Fruit fly (Drosophila melanogaster) whole organism, embryonic: ENCODE results near the gene ds.

Source experiments
- CG1024 ChIP-seq: fragments of 200-800 bp; sonication (Bioruptor generic); IDR thresholded peaks from 2 replicates; pipeline ENCODE4 v1.3.6; 2022; ENCODE audit warnings: missing biosample characterization, missing genetic modification characterization
- CG12155 ChIP-seq: fragments of 200-800 bp; sonication (Bioruptor generic); optimal IDR thresholded peaks from 3 replicates; lab custom pipeline; 2016; ENCODE audit warnings: missing biosample characterization, missing genetic modification characterization
- CG1603 ChIP-seq: fragments of 200-800 bp; sonication (Bioruptor generic); optimal IDR thresholded peaks from 2 replicates; lab custom pipeline; 2019; ENCODE audit warnings: missing biosample characterization, mild to moderate bottlenecking, missing genetic modification characterization, moderate library complexity
- CG17359 ChIP-seq: fragments of 200-800 bp; sonication (Bioruptor generic); optimal IDR thresholded peaks from 3 replicates; lab custom pipeline; 2018; ENCODE audit warnings: missing biosample characterization, mild to moderate bottlenecking, missing genetic modification characterization, moderate library complexity
- CG17361 ChIP-seq: fragments of 200-800 bp; sonication (Bioruptor generic); IDR thresholded peaks from 3 replicates; pipeline ENCODE4 v1.3.6; 2022; ENCODE audit warnings: missing biosample characterization, missing genetic modification characterization
- CG1832 ChIP-seq: fragments of 200-800 bp; sonication (Bioruptor generic); optimal IDR thresholded peaks from 2 replicates; lab custom pipeline; 2017; ENCODE audit warnings: missing biosample characterization, mild to moderate bottlenecking, missing genetic modification characterization, inconsistent platforms
- CG18764 ChIP-seq: fragments of 200-800 bp; sonication (Bioruptor generic); optimal IDR thresholded peaks from 3 replicates; lab custom pipeline; 2016; ENCODE audit warnings: missing biosample characterization, missing genetic modification characterization
- CG2199 ChIP-seq: fragments of 200-800 bp; sonication (Bioruptor generic); IDR thresholded peaks from 3 replicates; pipeline ENCODE4 v1.3.6; 2022; ENCODE audit warnings: missing biosample characterization, missing genetic modification characterization
- CG2202 ChIP-seq: fragments of 200-800 bp; sonication (Bioruptor generic); optimal IDR thresholded peaks from 2 replicates; lab custom pipeline; 2018; ENCODE audit warnings: missing biosample characterization, mild to moderate bottlenecking, missing genetic modification characterization
- CG32772 ChIP-seq: fragments of 200-800 bp; sonication (Bioruptor generic); IDR thresholded peaks from 2 replicates; pipeline ENCODE4 v1.3.6; 2022; ENCODE audit warnings: missing biosample characterization, missing genetic modification characterization
- CG3407 ChIP-seq: fragments of 200-800 bp; sonication (Bioruptor generic); optimal IDR thresholded peaks from 2 replicates; lab custom pipeline; 2018; ENCODE audit warnings: missing biosample characterization, mild to moderate bottlenecking, missing genetic modification characterization
- CG4404 ChIP-seq: fragments of 200-800 bp; sonication (Bioruptor generic); IDR thresholded peaks from 2 replicates; pipeline ENCODE4 v1.3.6; 2022; ENCODE audit warnings: missing biosample characterization, missing genetic modification characterization
- CG4424 ChIP-seq: fragments of 200-800 bp; sonication (Bioruptor generic); optimal IDR thresholded peaks from 3 replicates; lab custom pipeline; 2016; ENCODE audit warnings: missing biosample characterization, missing genetic modification characterization
- CG5180 ChIP-seq: fragments of 200-800 bp; sonication (Bioruptor generic); optimal IDR thresholded peaks from 3 replicates; lab custom pipeline; 2017; ENCODE audit warnings: missing biosample characterization, missing genetic modification characterization, mild to moderate bottlenecking, moderate library complexity, missing genetic modification reagents
- CG6683 ChIP-seq: fragments of 200-800 bp; sonication (Bioruptor generic); optimal IDR thresholded peaks from 2 replicates; lab custom pipeline; 2017; ENCODE audit warnings: missing biosample characterization, mild to moderate bottlenecking, missing genetic modification characterization, missing genetic modification reagents
- CG7271 ChIP-seq: fragments of 200-800 bp; sonication (Bioruptor generic); optimal IDR thresholded peaks from 2 replicates; lab custom pipeline; 2018; ENCODE audit warnings: missing biosample characterization, mild to moderate bottlenecking, missing genetic modification characterization, moderate library complexity
- CG7786 ChIP-seq: fragments of 200-800 bp; sonication (Bioruptor generic); optimal IDR thresholded peaks from 2 replicates; lab custom pipeline; 2016; ENCODE audit warnings: missing biosample characterization, missing genetic modification characterization
- CG8388 ChIP-seq: fragments of 200-800 bp; sonication (Bioruptor generic); optimal IDR thresholded peaks from 2 replicates; lab custom pipeline; 2019; ENCODE audit warnings: missing biosample characterization, mild to moderate bottlenecking, missing genetic modification characterization, moderate library complexity
- D ChIP-seq, 2 experiments: fragments of 200-800 bp in 1 of 2; fragments of >200 bp in 1 of 2; sonication (Bioruptor generic) in 1 of 2; optimal IDR thresholded peaks; 2 replicates in 1 of 2; 3 replicates in 1 of 2; lab custom pipeline; 2017; ENCODE audit warnings: mild to moderate bottlenecking in 1 of 2, missing biosample characterization in 1 of 2, missing genetic modification characterization in 1 of 2, missing genetic modification reagents in 1 of 2
- Dp ChIP-seq: fragments of 200-800 bp; sonication (Bioruptor generic); optimal IDR thresholded peaks from 2 replicates; lab custom pipeline; 2018; ENCODE audit warnings: missing biosample characterization, mild to moderate bottlenecking, missing genetic modification characterization, moderate library complexity
- Drgx ChIP-seq: fragments of 200-800 bp; sonication (Bioruptor generic); IDR thresholded peaks from 2 replicates; pipeline ENCODE4 v1.3.6; 2022; ENCODE audit warnings: missing biosample characterization, missing genetic modification characterization
- Ets65A ChIP-seq: fragments of 200-800 bp; sonication (Bioruptor generic); peaks from one replicate; lab custom pipeline; 2016; ENCODE audit warnings: missing biosample characterization, missing genetic modification characterization
- GATAe ChIP-seq: fragments of 200-800 bp; sonication (Bioruptor generic); conservative IDR thresholded peaks from 2 replicates; pipeline ENCODE4 v1.3.6; 2022; ENCODE audit warnings: missing biosample characterization, missing genetic modification characterization
- HLH3B ChIP-seq: fragments of 200-800 bp; sonication (Bioruptor generic); IDR thresholded peaks from 2 replicates; pipeline ENCODE4 v1.3.6; 2022; ENCODE audit warnings: missing biosample characterization, missing genetic modification characterization
- HLH54F ChIP-seq: fragments of 200-800 bp; sonication (Bioruptor generic); optimal IDR thresholded peaks from 3 replicates; lab custom pipeline; 2016; ENCODE audit warnings: missing biosample characterization, missing genetic modification characterization
- Hr39 ChIP-seq: fragments of >200 bp; optimal IDR thresholded peaks from 2 replicates; lab custom pipeline; 2017
- Lhr ChIP-seq: fragments of 200-800 bp; sonication (Bioruptor generic); optimal IDR thresholded peaks from 3 replicates; lab custom pipeline; 2017; ENCODE audit warnings: mild to moderate bottlenecking, missing biosample characterization, missing genetic modification reagents, missing genetic modification characterization
- Max ChIP-seq: fragments of 200-800 bp; sonication (Bioruptor generic); optimal IDR thresholded peaks from 2 replicates; lab custom pipeline; 2016; ENCODE audit warnings: missing biosample characterization, mild to moderate bottlenecking, missing genetic modification characterization
- Mes4 ChIP-seq: fragments of 200-800 bp; sonication (Bioruptor generic); optimal IDR thresholded peaks from 2 replicates; lab custom pipeline; 2016; ENCODE audit warnings: missing biosample characterization, missing genetic modification characterization
- Nf-YA ChIP-seq: fragments of 200-800 bp; sonication (Bioruptor generic); IDR thresholded peaks from 2 replicates; pipeline ENCODE4 v1.3.6; 2022; ENCODE audit warnings: missing biosample characterization, missing genetic modification characterization
- Oli ChIP-seq: fragments of 200-800 bp; sonication (Bioruptor generic); optimal IDR thresholded peaks from 2 replicates; lab custom pipeline; 2018; ENCODE audit warnings: missing biosample characterization, mild to moderate bottlenecking, missing genetic modification characterization, moderate library complexity
- al ChIP-seq: fragments of 200-800 bp; sonication (Bioruptor generic); IDR thresholded peaks from 2 replicates; pipeline ENCODE4 v1.3.6; 2022; ENCODE audit warnings: missing biosample characterization, missing genetic modification characterization
- aop ChIP-seq: fragments of 200-800 bp; sonication (Bioruptor generic); IDR thresholded peaks from 2 replicates; pipeline ENCODE4 v1.3.6; 2022; ENCODE audit warnings: missing biosample characterization, missing genetic modification characterization
- bsh ChIP-seq, 2 experiments: fragments of 200-800 bp; sonication (Bioruptor generic); optimal IDR thresholded peaks; 2 replicates each; lab custom pipeline; 2017 to 2018; ENCODE audit warnings: mild to moderate bottlenecking in 2 of 2, missing biosample characterization in 2 of 2, missing genetic modification characterization in 2 of 2, moderate library complexity in 1 of 2
- caup ChIP-seq: fragments of 200-800 bp; sonication (Bioruptor generic); optimal IDR thresholded peaks from 3 replicates; lab custom pipeline; 2017; ENCODE audit warnings: missing biosample characterization, mild to moderate bottlenecking, missing genetic modification characterization, moderate library complexity; ENCODE audit not compliant: severe bottlenecking
- chif ChIP-seq, 2 experiments: fragments of 200-800 bp; sonication (Bioruptor generic); optimal IDR thresholded peaks; 3 replicates each; lab custom pipeline; 2016; ENCODE audit warnings: missing biosample characterization in 2 of 2, missing genetic modification characterization in 2 of 2
- crp ChIP-seq, 2 experiments: fragments of 200-800 bp; sonication (Bioruptor generic); optimal IDR thresholded peaks; 2 replicates in 1 of 2; 3 replicates in 1 of 2; lab custom pipeline; 2017; ENCODE audit warnings: missing biosample characterization in 2 of 2, missing genetic modification characterization in 2 of 2, mild to moderate bottlenecking in 1 of 2, moderate library complexity in 1 of 2
- eve ChIP-seq, 2 experiments: fragments of >200 bp; optimal IDR thresholded peaks; 2 replicates each; lab custom pipeline; 2017; ENCODE audit warnings: missing biosample characterization in 2 of 2, missing genetic modification characterization in 2 of 2
- eyg ChIP-seq: fragments of 200-800 bp; sonication (Bioruptor generic); optimal IDR thresholded peaks from 3 replicates; lab custom pipeline; 2016; ENCODE audit warnings: missing biosample characterization, missing genetic modification characterization
- fd96Cb ChIP-seq: fragments of 200-800 bp; sonication (Bioruptor generic); optimal IDR thresholded peaks from 2 replicates; lab custom pipeline; 2018; ENCODE audit warnings: missing biosample characterization, mild to moderate bottlenecking, missing genetic modification characterization, moderate library complexity
- grn ChIP-seq: fragments of 200-800 bp; sonication (Bioruptor generic); optimal IDR thresholded peaks from 3 replicates; lab custom pipeline; 2017; ENCODE audit warnings: missing biosample characterization, missing genetic modification characterization
- h ChIP-seq: fragments of >200 bp; optimal IDR thresholded peaks from 2 replicates; lab custom pipeline; 2017
- jumu ChIP-seq: fragments of 200-800 bp; sonication (Bioruptor generic); optimal IDR thresholded peaks from 3 replicates; lab custom pipeline; 2016; ENCODE audit warnings: missing biosample characterization, missing genetic modification characterization
- lbe ChIP-seq: fragments of 200-800 bp; sonication (Bioruptor generic); optimal IDR thresholded peaks from 2 replicates; lab custom pipeline; 2016; ENCODE audit warnings: missing biosample characterization, mild to moderate bottlenecking, missing genetic modification characterization
- nom ChIP-seq: fragments of 200-800 bp; sonication (Bioruptor generic); optimal IDR thresholded peaks from 2 replicates; lab custom pipeline; 2017; ENCODE audit warnings: missing biosample characterization, missing genetic modification characterization, mild to moderate bottlenecking, moderate library complexity, missing genetic modification reagents
- otp ChIP-seq: fragments of 200-800 bp; sonication (Bioruptor generic); IDR thresholded peaks from 3 replicates; pipeline ENCODE4, ENCODE4 v1.3.6; 2022; ENCODE audit warnings: missing biosample characterization, missing genetic modification characterization
- pnt ChIP-seq: fragments of 200-800 bp; sonication (Bioruptor generic); optimal IDR thresholded peaks from 3 replicates; lab custom pipeline; 2016; ENCODE audit warnings: missing biosample characterization, missing genetic modification characterization
- tin ChIP-seq: fragments of 200-800 bp; sonication (Bioruptor generic); optimal IDR thresholded peaks from 3 replicates; lab custom pipeline; 2016; ENCODE audit warnings: missing biosample characterization, missing genetic modification characterization
- tio ChIP-seq: fragments of 200-800 bp; sonication (Bioruptor generic); optimal IDR thresholded peaks from 2 replicates; lab custom pipeline; 2017; ENCODE audit warnings: missing biosample characterization, missing genetic modification characterization, inconsistent platforms

The ds gene

DNA sequence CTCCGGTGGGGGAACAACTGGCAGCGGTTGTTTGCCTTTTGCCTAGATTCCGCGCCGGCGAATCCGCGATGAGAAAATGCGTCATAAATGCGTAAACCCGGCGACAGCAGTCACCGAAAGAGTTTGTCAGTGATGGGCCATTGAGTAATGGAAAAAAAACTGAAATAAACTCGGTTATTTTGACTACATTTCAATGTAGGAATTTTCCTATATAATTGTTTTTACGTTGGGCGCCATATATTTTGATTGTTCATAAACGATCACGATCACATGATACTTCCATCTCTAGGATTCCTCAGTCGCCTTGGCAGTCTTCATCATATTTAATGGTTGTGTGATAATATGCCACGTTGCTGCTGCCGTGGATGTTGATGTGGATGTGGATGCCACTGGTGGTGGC is 106.6 kb downstream of the ds start:
- TF ChIP-seq Drgx (GFP tag; lab: Robert Waterston, UW) (peak; percentile 62), nom (GFP tag; lab: Kevin White, UChicago) (peak; percentile 56), CG1603 (tag; lab: Kevin White, UChicago) (no peak), CG17361 (GFP tag; lab: Robert Waterston, UW) (0 out of 3 replicates have a peak, but pooled peaks have one; percentile 24), Ets65A (peak; percentile 56), bsh (GFP tag; optimal IDR thresholded peaks at IDR 0.05; lab: Kevin White, UChicago) (peak in 1 of 2 experiments; percentile 40)

DNA sequence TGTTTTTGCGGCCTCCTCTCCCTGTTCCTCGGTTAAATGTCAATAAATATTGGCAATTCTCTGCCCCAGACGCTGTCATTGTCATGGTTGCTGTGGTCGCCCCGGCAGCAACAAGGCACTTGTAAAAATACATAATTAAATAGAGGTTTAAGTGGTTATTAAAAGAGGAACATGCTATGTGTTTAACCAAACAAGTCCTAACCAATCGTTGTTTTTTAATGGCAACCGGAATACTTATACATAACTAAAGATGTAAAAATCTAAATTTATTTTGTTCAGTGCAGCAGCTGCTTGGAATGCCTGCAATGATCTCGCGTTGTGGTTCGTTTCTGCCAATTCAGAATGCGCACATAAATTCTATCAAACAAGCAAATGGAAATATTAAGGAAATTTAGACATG is 107.8 kb downstream of the ds start:
- TF ChIP-seq Mes4 = no peak
- no peak for TF ChIP-seq CG1832 (GFP tag; lab: Kevin White, UChicago)
- no peak for TF ChIP-seq jumu (GFP tag; lab: Kevin White, UChicago)
- TF ChIP-seq Ets65A = no peak
- TF ChIP-seq eyg (GFP tag; lab: Kevin White, UChicago) = no peak
- no peak for TF ChIP-seq Lhr
- no peak for TF ChIP-seq eve (GFP tag; optimal IDR thresholded peaks at IDR 0.05; lab: Kevin White, UChicago)
- no peak for TF ChIP-seq h (lab: Kevin White, UChicago)
- TF ChIP-seq CG5180 (GFP tag; lab: Kevin White, UChicago) = no peak
- no peak for TF ChIP-seq otp
- no peak for TF ChIP-seq Oli
- TF ChIP-seq crp (GFP tag; optimal IDR thresholded peaks at IDR 0.05; lab: Kevin White, UChicago) = no peak
- TF ChIP-seq CG1024 (GFP tag; lab: Robert Waterston, UW) = no peak
- no peak for TF ChIP-seq CG6683 (GFP tag; lab: Kevin White, UChicago)
- TF ChIP-seq CG17359 = no peak
- TF ChIP-seq caup (GFP tag; lab: Kevin White, UChicago) = no peak
- no peak for TF ChIP-seq HLH3B (GFP tag; lab: Robert Waterston, UW)
- TF ChIP-seq CG2202 = no peak
- no peak for TF ChIP-seq al (GFP tag; lab: Robert Waterston, UW)

DNA sequence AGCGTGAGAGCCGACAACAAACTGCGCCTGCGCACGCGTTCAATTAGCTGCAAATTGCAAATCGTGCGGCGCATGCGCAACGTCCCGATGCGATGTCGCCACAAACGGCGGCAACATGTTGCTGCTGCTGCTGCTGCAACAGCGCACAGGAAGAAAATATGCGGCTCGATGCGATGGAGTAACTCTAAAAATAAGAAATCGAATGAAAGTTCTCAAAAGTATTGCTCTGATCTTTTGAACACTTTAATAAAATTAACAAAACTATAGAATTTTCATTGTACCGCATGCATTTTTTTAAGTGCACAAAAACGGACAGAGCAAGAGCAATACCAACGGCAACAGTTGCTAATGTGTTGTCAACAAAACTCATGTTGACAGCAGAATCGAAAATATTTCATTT is 108.6 kb downstream of the ds start:
- TF ChIP-seq CG4424 (GFP tag; lab: Kevin White, UChicago) = peak; percentile 29
- TF ChIP-seq aop (GFP tag; lab: Robert Waterston, UW) = no peak
- no peak for TF ChIP-seq CG2199 (GFP tag; lab: Robert Waterston, UW)
- peak; percentile 5 for TF ChIP-seq Mes4
- TF ChIP-seq CG3407 (GFP tag; lab: Kevin White, UChicago) = peak; percentile 38
- no peak for TF ChIP-seq Hr39
- TF ChIP-seq HLH3B (GFP tag; lab: Robert Waterston, UW) = 0 out of 2 replicates have a peak, but pooled peaks have one; percentile 15
- no peak for TF ChIP-seq HLH54F (GFP tag; lab: Kevin White, UChicago)
- TF ChIP-seq CG32772 (GFP tag; lab: Robert Waterston, UW) = peak; percentile 29; the same call in 1 of the 2 replicates
- peak; percentile 10 for TF ChIP-seq pnt
- TF ChIP-seq GATAe = no peak
- peak; percentile 45 for TF ChIP-seq fd96Cb
- peak; percentile 36 for TF ChIP-seq tio
- TF ChIP-seq CG4404 (GFP tag; lab: Robert Waterston, UW) = peak; percentile 76
- no peak for TF ChIP-seq grn (GFP tag; lab: Kevin White, UChicago)
- peak; percentile 17 for TF ChIP-seq tin (GFP tag; lab: Kevin White, UChicago)
- no peak for TF ChIP-seq Max
- TF ChIP-seq CG7786 (GFP tag; lab: Kevin White, UChicago) = peak; percentile 11
- no peak for TF ChIP-seq D (optimal IDR thresholded peaks at IDR 0.05; lab: Kevin White, UChicago)
- peak; percentile 9 for TF ChIP-seq D (GFP tag; optimal IDR thresholded peaks at IDR 0.05; lab: Kevin White, UChicago)
- no peak for TF ChIP-seq Dp (GFP tag; lab: Kevin White, UChicago)
- 0 out of 2 replicates have a peak, but pooled peaks have one; percentile 16 for TF ChIP-seq Nf-YA (GFP tag; lab: Robert Waterston, UW)
- TF ChIP-seq lbe (GFP tag; lab: Kevin White, UChicago) = peak; percentile 38
- TF ChIP-seq CG18764 (GFP tag; lab: Kevin White, UChicago) = peak; percentile 12
- TF ChIP-seq chif (GFP tag; optimal IDR thresholded peaks at IDR 0.05; lab: Kevin White, UChicago) = peak; percentile 25 to 58
- peak; percentile 66 for TF ChIP-seq CG7271 (tag; lab: Kevin White, UChicago)
- no peak for TF ChIP-seq CG8388 (GFP tag; lab: Kevin White, UChicago)
- peak; percentile 60 to 64 for TF ChIP-seq bsh (GFP tag; optimal IDR thresholded peaks at IDR 0.05; lab: Kevin White, UChicago)
- TF ChIP-seq CG12155 (GFP tag; lab: Kevin White, UChicago) = no peak
